Fruit fly (Drosophila melanogaster) whole organism, prepupa: ENCODE results near the gene Psa.

Experiments
- CG10631 ChIP-seq: fragments of 200-800 bp; sonication (Bioruptor generic); optimal IDR thresholded peaks from 2 replicates; lab custom pipeline; 2016; ENCODE audit warnings: missing biosample characterization, missing genetic modification characterization
- CG11902 ChIP-seq: fragments of 200-800 bp; sonication (Bioruptor generic); optimal IDR thresholded peaks from 3 replicates; lab custom pipeline; 2016; ENCODE audit warnings: missing biosample characterization, missing genetic modification characterization
- CG15336 ChIP-seq: fragments of 200-800 bp; sonication (Bioruptor generic); IDR thresholded peaks from 2 replicates; pipeline ENCODE4 v1.3.6; 2022; ENCODE audit warnings: missing biosample characterization, missing genetic modification characterization
- CG1621 ChIP-seq: fragments of 200-800 bp; sonication (Bioruptor generic); optimal IDR thresholded peaks from 3 replicates; lab custom pipeline; 2018; ENCODE audit warnings: missing biosample characterization, mild to moderate bottlenecking, missing genetic modification characterization
- CG16779 ChIP-seq: fragments of 200-800 bp; sonication (Bioruptor generic); optimal IDR thresholded peaks from 3 replicates; lab custom pipeline; 2017; ENCODE audit warnings: missing biosample characterization, mild to moderate bottlenecking, missing genetic modification characterization
- CG31627 ChIP-seq: fragments of 200-800 bp; sonication (Bioruptor generic); optimal IDR thresholded peaks from 3 replicates; lab custom pipeline; 2016; ENCODE audit warnings: missing biosample characterization, missing genetic modification characterization
- CG32006 ChIP-seq: fragments of 200-800 bp; sonication (Bioruptor generic); optimal IDR thresholded peaks from 3 replicates; lab custom pipeline; 2017; ENCODE audit warnings: missing biosample characterization, mild to moderate bottlenecking, missing genetic modification characterization
- CG34406 ChIP-seq: fragments of 200-800 bp; sonication (Bioruptor generic); optimal IDR thresholded peaks from 3 replicates; lab custom pipeline; 2016; ENCODE audit warnings: missing biosample characterization, missing genetic modification characterization
- CG3919 ChIP-seq: fragments of 200-800 bp; sonication (Bioruptor generic); optimal IDR thresholded peaks from 3 replicates; lab custom pipeline; 2016; ENCODE audit warnings: missing biosample characterization, missing genetic modification characterization
- CG6276 ChIP-seq: fragments of 200-800 bp; sonication (Bioruptor generic); optimal IDR thresholded peaks from 2 replicates; lab custom pipeline; 2017; ENCODE audit warnings: missing biosample characterization, mild to moderate bottlenecking, missing genetic modification characterization
- CG6792 ChIP-seq: fragments of 200-800 bp; sonication (Bioruptor generic); optimal IDR thresholded peaks from 3 replicates; lab custom pipeline; 2016; ENCODE audit warnings: missing biosample characterization, missing genetic modification characterization
- CG8319 ChIP-seq: fragments of 200-800 bp; sonication (Bioruptor generic); optimal IDR thresholded peaks from 3 replicates; lab custom pipeline; 2016; ENCODE audit warnings: missing biosample characterization, missing genetic modification characterization
- CG8632 ChIP-seq: fragments of 200-800 bp; sonication (Bioruptor generic); optimal IDR thresholded peaks from 3 replicates; lab custom pipeline; 2016; ENCODE audit warnings: missing biosample characterization, missing genetic modification characterization
- Eip75B ChIP-seq: fragments of 200-800 bp; sonication (Bioruptor generic); optimal IDR thresholded peaks from 3 replicates; lab custom pipeline; 2016; ENCODE audit warnings: missing biosample characterization, missing genetic modification characterization
- Eip78C ChIP-seq: fragments of 200-800 bp; sonication (Bioruptor generic); peaks from one replicate; lab custom pipeline; 2016; ENCODE audit warnings: missing biosample characterization, missing genetic modification characterization
- Eip93F ChIP-seq: fragments of 200-800 bp; sonication (Bioruptor generic); optimal IDR thresholded peaks from 2 replicates; lab custom pipeline; 2016; ENCODE audit warnings: missing biosample characterization, mild to moderate bottlenecking, missing genetic modification characterization
- Ets21C ChIP-seq: fragments of 200-800 bp; sonication (Bioruptor generic); optimal IDR thresholded peaks from 3 replicates; lab custom pipeline; 2016; ENCODE audit warnings: missing biosample characterization, missing genetic modification characterization
- Hr39 ChIP-seq: fragments of 200-800 bp; sonication (Bioruptor generic); optimal IDR thresholded peaks from 2 replicates; lab custom pipeline; 2016; ENCODE audit warnings: missing biosample characterization, missing genetic modification characterization
- Hr4 ChIP-seq: fragments of 200-800 bp; sonication (Bioruptor generic); optimal IDR thresholded peaks from 3 replicates; lab custom pipeline; 2016; ENCODE audit warnings: missing biosample characterization, missing genetic modification characterization
- Met ChIP-seq: fragments of 200-800 bp; sonication (Bioruptor generic); optimal IDR thresholded peaks from 3 replicates; lab custom pipeline; 2016; ENCODE audit warnings: missing biosample characterization, missing genetic modification characterization
- OdsH ChIP-seq: fragments of 200-800 bp; sonication (Bioruptor generic); optimal IDR thresholded peaks from 3 replicates; lab custom pipeline; 2016; ENCODE audit warnings: missing biosample characterization, missing genetic modification characterization
- Smox ChIP-seq: fragments of 200-800 bp; sonication (Bioruptor generic); optimal IDR thresholded peaks from 3 replicates; lab custom pipeline; 2016; ENCODE audit warnings: missing biosample characterization, missing genetic modification characterization
- Sox102F ChIP-seq: fragments of 200-800 bp; sonication (Bioruptor generic); optimal IDR thresholded peaks from 2 replicates; lab custom pipeline; 2016; ENCODE audit warnings: missing biosample characterization, mild to moderate bottlenecking, missing genetic modification characterization
- Sox14 ChIP-seq: fragments of 200-800 bp; sonication (Bioruptor generic); optimal IDR thresholded peaks from 3 replicates; lab custom pipeline; 2016; ENCODE audit warnings: missing biosample characterization, missing genetic modification characterization
- Sox15 ChIP-seq: fragments of 200-800 bp; sonication (Bioruptor generic); optimal IDR thresholded peaks from 3 replicates; lab custom pipeline; 2016; ENCODE audit warnings: missing biosample characterization, missing genetic modification characterization
- achi ChIP-seq: fragments of 200-800 bp; sonication (Bioruptor generic); optimal IDR thresholded peaks from 3 replicates; lab custom pipeline; 2016; ENCODE audit warnings: missing biosample characterization, missing genetic modification characterization
- acj6 ChIP-seq: fragments of 200-800 bp; sonication (Bioruptor generic); optimal IDR thresholded peaks from 3 replicates; lab custom pipeline; 2016; ENCODE audit warnings: missing biosample characterization, missing genetic modification characterization
- cyc ChIP-seq: fragments of 200-800 bp; sonication (Bioruptor generic); optimal IDR thresholded peaks from 3 replicates; lab custom pipeline; 2016; ENCODE audit warnings: missing biosample characterization, missing genetic modification characterization
- dsx ChIP-seq: fragments of 200-800 bp; optimal IDR thresholded peaks from 3 replicates; lab custom pipeline; 2019; ENCODE audit warnings: missing biosample characterization, mild to moderate bottlenecking, missing genetic modification characterization, moderate library complexity; ENCODE audit not compliant: poor library complexity, severe bottlenecking
- eg ChIP-seq: fragments of 200-800 bp; sonication (Bioruptor generic); IDR thresholded peaks from 3 replicates; pipeline ENCODE4 v1.3.6; 2022; ENCODE audit warnings: missing biosample characterization, missing genetic modification characterization
- esn ChIP-seq: fragments of 200-800 bp; sonication (Bioruptor generic); optimal IDR thresholded peaks from 2 replicates; lab custom pipeline; 2016; ENCODE audit warnings: missing biosample characterization, mild to moderate bottlenecking, missing genetic modification characterization, moderate library complexity
- fd85E ChIP-seq: fragments of 200-800 bp; sonication (Bioruptor generic); optimal IDR thresholded peaks from 3 replicates; lab custom pipeline; 2016; ENCODE audit warnings: missing biosample characterization, missing genetic modification characterization
- fkh ChIP-seq: fragments of 200-800 bp; sonication (Bioruptor generic); optimal IDR thresholded peaks from 3 replicates; lab custom pipeline; 2017; ENCODE audit warnings: missing biosample characterization, mild to moderate bottlenecking, missing genetic modification characterization, moderate library complexity
- lz ChIP-seq: fragments of 200-800 bp; sonication (Bioruptor generic); optimal IDR thresholded peaks from 3 replicates; lab custom pipeline; 2016; ENCODE audit warnings: missing biosample characterization, missing genetic modification characterization
- net ChIP-seq: fragments of 200-800 bp; sonication (Bioruptor generic); optimal IDR thresholded peaks from 3 replicates; lab custom pipeline; 2016; ENCODE audit warnings: missing biosample characterization, missing genetic modification characterization
- pdm3 ChIP-seq: fragments of 200-800 bp; sonication (Bioruptor generic); optimal IDR thresholded peaks from 3 replicates; lab custom pipeline; 2016; ENCODE audit warnings: missing biosample characterization, missing genetic modification characterization
- spab ChIP-seq: fragments of 200-800 bp; sonication (Bioruptor generic); optimal IDR thresholded peaks from 2 replicates; lab custom pipeline; 2017; ENCODE audit warnings: missing biosample characterization, mild to moderate bottlenecking, missing genetic modification characterization, missing genetic modification reagents
- ss ChIP-seq, 2 experiments: fragments of 200-800 bp; sonication (Bioruptor generic); optimal IDR thresholded peaks; 2 replicates in 1 of 2; 3 replicates in 1 of 2; lab custom pipeline; 2017 to 2018; ENCODE audit warnings: mild to moderate bottlenecking in 2 of 2, missing biosample characterization in 2 of 2, missing genetic modification characterization in 2 of 2, moderate library complexity in 1 of 2
- svp ChIP-seq: fragments of 200-800 bp; sonication (Bioruptor generic); peaks from one replicate; lab custom pipeline; 2016; ENCODE audit warnings: missing biosample characterization, missing genetic modification characterization
- topi ChIP-seq: fragments of 200-800 bp; sonication (Bioruptor generic); optimal IDR thresholded peaks from 3 replicates; lab custom pipeline; 2016; ENCODE audit warnings: missing biosample characterization, missing genetic modification characterization
- vri ChIP-seq: fragments of 200-800 bp; sonication (Bioruptor generic); optimal IDR thresholded peaks from 3 replicates; lab custom pipeline; 2016; ENCODE audit warnings: missing biosample characterization, mild to moderate bottlenecking, missing genetic modification characterization

The Psa gene

DNA sequence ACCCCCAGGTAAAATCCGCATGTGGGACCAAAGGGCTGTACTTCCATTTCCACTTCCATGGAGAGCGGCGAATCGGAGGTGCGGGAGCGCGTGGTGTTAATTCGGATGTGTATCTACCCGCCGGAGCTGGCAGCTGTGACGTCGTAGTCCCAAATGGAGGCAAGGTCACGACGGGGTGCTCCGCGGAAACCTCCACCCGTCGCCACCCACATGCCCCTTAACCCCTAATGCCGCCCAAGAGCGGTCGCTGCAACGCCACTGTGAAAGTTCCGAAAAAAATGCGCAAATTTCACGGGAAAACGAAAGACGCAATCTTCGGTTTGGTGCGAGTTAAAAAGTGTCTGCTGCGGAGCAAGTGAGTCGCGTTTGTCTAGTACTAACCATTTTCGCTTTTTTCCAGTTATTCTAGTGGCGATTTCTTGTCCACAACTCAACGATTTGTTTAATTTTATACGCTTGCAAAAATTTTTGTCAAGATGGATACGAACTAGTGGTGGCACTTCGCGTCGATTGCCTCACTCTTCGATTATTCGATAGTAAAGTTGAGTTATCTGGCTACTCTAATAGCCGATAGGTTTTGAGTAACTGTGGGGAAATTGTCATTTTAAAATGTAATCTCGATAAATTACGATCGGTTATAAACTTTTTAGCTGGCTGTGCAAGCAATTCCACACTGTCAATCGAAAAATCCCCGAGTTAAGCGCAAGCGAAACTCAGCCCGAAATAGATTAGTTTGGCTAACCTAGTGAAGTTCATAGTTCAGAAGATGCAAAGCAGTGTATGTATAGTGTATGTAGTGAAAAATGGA, at the start of gene Psa, which contains the start of gene hfp:
Psa (plus strand) TSS at position 758 of the 808 bp plus-strand sequence.
hfp (minus strand) TSS at position 505 of the 808 bp plus-strand sequence.
- TF ChIP-seq svp (GFP tag; lab: Kevin White, UChicago) = peak; percentile 85
- TF ChIP-seq fkh (GFP tag; lab: Kevin White, UChicago) = peak; percentile 46
- no peak for TF ChIP-seq vri

DNA sequence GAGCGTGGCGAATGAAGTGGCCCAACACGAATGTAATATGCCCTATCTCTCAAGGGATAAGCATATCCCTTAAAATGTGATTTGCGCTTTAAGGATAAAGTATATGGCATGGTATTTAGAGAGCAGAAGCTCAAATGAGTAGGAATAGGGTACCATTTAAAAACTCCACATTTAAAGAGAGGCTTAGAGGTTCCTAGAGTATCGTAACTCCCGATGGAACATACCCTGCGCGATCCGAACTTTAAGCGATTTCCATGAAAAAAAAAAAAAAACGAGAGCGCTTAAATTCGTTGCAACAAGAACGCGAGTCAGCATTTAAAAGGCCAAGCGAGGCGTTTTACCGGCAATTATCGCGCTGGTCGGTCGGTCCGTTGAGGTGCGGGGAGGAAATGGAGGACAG, 45.4 kb upstream of the Psa start:
- TF ChIP-seq lz (GFP tag; lab: Kevin White, UChicago) = peak; percentile 65
- peak; percentile 12 for TF ChIP-seq CG11902 (GFP tag; lab: Kevin White, UChicago)
- TF ChIP-seq CG1621 (tag; lab: Kevin White, UChicago) = no peak
- peak; percentile 32 for TF ChIP-seq OdsH (GFP tag; lab: Kevin White, UChicago)
- TF ChIP-seq net (GFP tag; lab: Kevin White, UChicago) = peak; percentile 41
- no peak for TF ChIP-seq dsx (GFP tag; lab: Kevin White, UChicago)
- TF ChIP-seq Smox = peak; percentile 69
- TF ChIP-seq esn = peak; percentile 77
- TF ChIP-seq CG3919 (GFP tag; lab: Kevin White, UChicago) = peak; percentile 20
- TF ChIP-seq Sox102F (GFP tag; lab: Kevin White, UChicago) = peak; percentile 46
- TF ChIP-seq CG6792 (GFP tag; lab: Kevin White, UChicago) = peak; percentile 62
- TF ChIP-seq Eip93F (GFP tag; lab: Kevin White, UChicago) = no peak
- TF ChIP-seq Hr39 (GFP tag; lab: Kevin White, UChicago) = peak; percentile 75
- no peak for TF ChIP-seq spab (GFP tag; lab: Kevin White, UChicago)
- peak; percentile 32 for TF ChIP-seq acj6 (GFP tag; lab: Kevin White, UChicago)
- no peak for TF ChIP-seq CG32006 (GFP tag; lab: Kevin White, UChicago)
- peak; percentile 54 for TF ChIP-seq pdm3
- peak; percentile 33 for TF ChIP-seq CG10631 (GFP tag; lab: Kevin White, UChicago)
- no peak for TF ChIP-seq CG16779 (tag; lab: Kevin White, UChicago)
- peak; percentile 89 for TF ChIP-seq Eip78C
- peak; percentile 18 for TF ChIP-seq vri
- TF ChIP-seq CG8319 (GFP tag; lab: Kevin White, UChicago) = peak; percentile 12
- peak; percentile 54 for TF ChIP-seq Eip75B
- TF ChIP-seq eg = no peak
- TF ChIP-seq topi = peak; percentile 59
- TF ChIP-seq Sox14 (GFP tag; lab: Kevin White, UChicago) = peak; percentile 54
- peak in 1 of 2 experiments; percentile 35 for TF ChIP-seq ss (GFP tag; optimal IDR thresholded peaks at IDR 0.05; lab: Kevin White, UChicago)
- no peak for TF ChIP-seq achi (GFP tag; lab: Kevin White, UChicago)
- peak; percentile 77 for TF ChIP-seq Met
- peak; percentile 88 for TF ChIP-seq svp (GFP tag; lab: Kevin White, UChicago)
- peak; percentile 68 for TF ChIP-seq CG31627 (GFP tag; lab: Kevin White, UChicago)
- TF ChIP-seq cyc (GFP tag; lab: Kevin White, UChicago) = peak; percentile 41
- peak; percentile 51 for TF ChIP-seq Ets21C
- TF ChIP-seq Sox15 = peak; percentile 51
- no peak for TF ChIP-seq CG6276 (GFP tag; lab: Kevin White, UChicago)
- no peak for TF ChIP-seq Hr4 (GFP tag; lab: Kevin White, UChicago)
- TF ChIP-seq CG15336 (GFP tag; lab: Robert Waterston, UW) = no peak
- TF ChIP-seq CG8632 (GFP tag; lab: Kevin White, UChicago) = peak; percentile 34
- TF ChIP-seq CG34406 = peak; percentile 50
- TF ChIP-seq fd85E (GFP tag; lab: Kevin White, UChicago) = no peak
